Worm (Caenorhabditis elegans): ENCODE results near the gene degt-1.

ce11 chrV:10588694-10589093 is 48.6 kb downstream of the degt-1 start, which contains the start of gene srg-32:
- TF ChIP-seq aly-1 (tag; optimal IDR thresholded peaks at IDR 0.05) = no peak
- no peak for TF ChIP-seq ets-7 (tag; optimal IDR thresholded peaks at IDR 0.05)
- no peak for TF ChIP-seq hmg-4 (GFP tag; optimal IDR thresholded peaks at IDR 0.05)
- TF ChIP-seq flt-1 (GFP tag; IDR thresholded peaks at IDR 0.05) = no peak
- TF ChIP-seq sea-1 (GFP tag; conservative IDR thresholded peaks at IDR 0.05) = no peak
- TF ChIP-seq ama-1 (optimal IDR thresholded peaks at IDR 0.05) = no peak
- TF ChIP-seq ceh-36 (tag; optimal IDR thresholded peaks at IDR 0.05) = no peak
- no peak for TF ChIP-seq B0310.2 (tag; optimal IDR thresholded peaks at IDR 0.05)
- TF ChIP-seq pes-1 (GFP tag; IDR thresholded peaks at IDR 0.05) = no peak
- TF ChIP-seq tbx-11 (GFP tag; IDR thresholded peaks at IDR 0.05) = no peak
- TF ChIP-seq tbx-37 (GFP tag; conservative IDR thresholded peaks at IDR 0.05) = no peak
- no peak for TF ChIP-seq hnd-1 (tag; optimal IDR thresholded peaks at IDR 0.05)
- TF ChIP-seq ceh-13 (GFP tag; optimal IDR thresholded peaks at IDR 0.05) = no peak
- no peak for TF ChIP-seq tra-4 (tag; optimal IDR thresholded peaks at IDR 0.05)
